Worm (Caenorhabditis elegans) whole organism, mixed stage, embryonic: ENCODE data around the gene mup-2.

ENCODE experiments used
- lin-13 ChIP-seq: fragments of 150-350 bp; optimal IDR thresholded peaks from 2 replicates; lab custom pipeline; 2014; ENCODE audit warnings: missing biosample characterization, missing genetic modification characterization
- lsy-2 ChIP-seq: fragments of 150-350 bp; optimal IDR thresholded peaks from 2 replicates; lab custom pipeline; 2014; ENCODE audit warnings: missing biosample characterization, missing genetic modification characterization
- pha-4 ChIP-seq: fragments of 150-350 bp; optimal IDR thresholded peaks from 2 replicates; lab custom pipeline; 2018; ENCODE audit warnings: missing biosample characterization, missing genetic modification reagents, missing genetic modification characterization

DNA sequence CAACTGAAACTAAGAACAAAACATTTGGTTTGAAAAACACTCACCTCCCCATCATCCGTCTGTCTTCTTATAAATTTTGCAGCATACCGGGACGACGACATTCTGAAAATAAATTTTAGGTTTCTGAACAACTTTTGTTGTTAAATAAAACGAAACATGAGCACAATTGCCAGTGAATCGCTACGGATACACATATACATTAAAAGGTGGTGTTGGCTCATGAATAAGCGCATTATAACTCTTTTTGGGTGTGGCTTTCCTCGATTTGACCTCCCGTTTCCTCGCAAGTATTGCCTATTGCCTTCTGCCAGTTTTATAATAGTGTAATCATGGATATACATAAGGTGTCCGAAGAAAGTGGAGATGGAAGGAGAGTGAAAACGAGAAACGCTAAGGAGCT, 18.5 kb downstream of the mup-2 start, which contains the start of gene igcm-2:
- no peak for TF ChIP-seq pha-4 (tag; lab: Kevin White, UChicago)
- TF ChIP-seq lin-13 (tag; lab: Kevin White, UChicago) = no peak
- no peak for TF ChIP-seq lsy-2 (tag; lab: Kevin White, UChicago)
